Worm (Caenorhabditis elegans): ENCODE results near the gene srh-223.
A peak's percentile ranks its signal among the peaks of the same experiment; 100 is the strongest.

Gene srh-223

ce11 chrIV:4028177-4028576, 46.5 kb downstream of the srh-223 start (continued):
- TF ChIP-seq cebp-1 (GFP tag; IDR thresholded peaks at IDR 0.05) (peak; percentile 33; the same call in 1 of the 2 replicates), cebp-1 (tag; optimal IDR thresholded peaks at IDR 0.05) (peak; percentile 77), F52B5.7 (tag; optimal IDR thresholded peaks at IDR 0.05) (peak; percentile 15), let-607 (tag; optimal IDR thresholded peaks at IDR 0.05) (peak in 1 of 2 experiments; percentile 53), F22D6.2 (tag; optimal IDR thresholded peaks at IDR 0.05) (peak; percentile 17), egrh-3 (GFP tag; IDR thresholded peaks at IDR 0.05) (peak; percentile 97), ztf-26 (tag; optimal IDR thresholded peaks at IDR 0.05) (peak; percentile 73), nfyb-1 (GFP tag; IDR thresholded peaks at IDR 0.05) (peak; percentile 15; the same call in 1 of the 2 replicates), dox-1 (GFP tag; IDR thresholded peaks at IDR 0.05) (peak; percentile 90), gei-17 (GFP tag; optimal IDR thresholded peaks at IDR 0.05) (peak; percentile 16), hmg-1.2 (GFP tag; IDR thresholded peaks at IDR 0.05) (peak; percentile 32; the same call in 1 of the 2 replicates), B0261.1 (tag; optimal IDR thresholded peaks at IDR 0.05) (no peak), madf-10 (tag; optimal IDR thresholded peaks at IDR 0.05) (peak; percentile 45), mcd-1 (GFP tag; IDR thresholded peaks at IDR 0.05) (peak; percentile 64), hmg-20 (GFP tag; IDR thresholded peaks at IDR 0.05) (0 out of 2 replicates have a peak, but pooled peaks have one; percentile 20), egl-18 (GFP tag; IDR thresholded peaks at IDR 0.05) (no peak), dpff-1 (tag; optimal IDR thresholded peaks at IDR 0.05) (peak; percentile 23)

- TF ChIP-seq ztf-6 (GFP tag; IDR thresholded peaks at IDR 0.05): no peak
- TF ChIP-seq cebp-1 (GFP tag; IDR thresholded peaks at IDR 0.05): 0 out of 2 replicates have a peak, but pooled peaks have one; percentile 11
- TF ChIP-seq cebp-1 (tag; optimal IDR thresholded peaks at IDR 0.05): peak; percentile 35
- TF ChIP-seq ztf-22 (GFP tag; optimal IDR thresholded peaks at IDR 0.05): peak; percentile 3
- no peak for TF ChIP-seq akir-1 (GFP tag; optimal IDR thresholded peaks at IDR 0.05)
- peak; percentile 60 for TF ChIP-seq nhr-80 (tag; optimal IDR thresholded peaks at IDR 0.05)
- peak; percentile 57 for TF ChIP-seq dox-1 (GFP tag; IDR thresholded peaks at IDR 0.05)
Observed at ce11 chrIV:4029288-4029687, 47.6 kb downstream of the srh-223 start.

DNA sequence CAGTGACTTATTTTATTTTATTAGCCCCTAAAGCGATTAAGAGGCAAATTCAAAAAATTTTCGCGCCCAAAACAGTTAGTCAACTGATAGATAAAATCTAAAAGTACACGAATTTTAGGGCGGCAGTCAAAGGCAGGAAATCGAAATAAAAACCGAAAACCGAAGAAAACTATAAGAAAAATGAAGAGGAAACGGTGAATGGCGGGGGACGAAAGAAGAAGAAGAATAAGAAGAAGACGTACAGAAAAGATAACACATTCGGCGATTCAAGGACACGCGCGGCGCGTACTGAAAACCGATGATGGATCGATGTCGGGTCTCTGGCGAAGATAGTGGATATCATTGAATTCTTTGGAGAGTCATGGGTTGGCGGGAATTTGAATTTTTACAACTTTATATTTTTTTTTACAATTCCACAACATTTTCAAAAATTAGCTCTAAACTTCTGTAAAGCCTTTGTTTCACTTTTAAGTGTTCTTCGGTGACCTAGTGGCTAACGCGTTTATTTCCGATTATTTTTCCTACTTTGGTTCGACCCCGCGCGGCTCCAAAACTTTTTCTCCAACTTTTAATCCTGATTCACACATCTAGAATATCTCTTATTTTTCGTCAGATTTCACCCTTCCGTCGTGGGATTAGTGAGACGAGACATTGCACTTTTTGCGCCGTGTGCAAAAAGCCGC, 49.4 kb downstream of the srh-223 start:
- peak; percentile 81 for TF ChIP-seq tbp1 (GFP tag; optimal IDR thresholded peaks at IDR 0.05)
- no peak for TF ChIP-seq dox-1 (GFP tag; IDR thresholded peaks at IDR 0.05)
- TF ChIP-seq rpc-1 (optimal IDR thresholded peaks at IDR 0.05): peak; percentile 29
- peak; percentile 71 for TF ChIP-seq rpc-1 (tag; optimal IDR thresholded peaks at IDR 0.05)
- peak; percentile 31 for TF ChIP-seq lin-54 (GFP tag; optimal IDR thresholded peaks at IDR 0.05)
- peak; percentile 47 for TF ChIP-seq B0261.1 (tag; optimal IDR thresholded peaks at IDR 0.05)
- no peak for TF ChIP-seq mxl-1 (tag; optimal IDR thresholded peaks at IDR 0.05)

DNA sequence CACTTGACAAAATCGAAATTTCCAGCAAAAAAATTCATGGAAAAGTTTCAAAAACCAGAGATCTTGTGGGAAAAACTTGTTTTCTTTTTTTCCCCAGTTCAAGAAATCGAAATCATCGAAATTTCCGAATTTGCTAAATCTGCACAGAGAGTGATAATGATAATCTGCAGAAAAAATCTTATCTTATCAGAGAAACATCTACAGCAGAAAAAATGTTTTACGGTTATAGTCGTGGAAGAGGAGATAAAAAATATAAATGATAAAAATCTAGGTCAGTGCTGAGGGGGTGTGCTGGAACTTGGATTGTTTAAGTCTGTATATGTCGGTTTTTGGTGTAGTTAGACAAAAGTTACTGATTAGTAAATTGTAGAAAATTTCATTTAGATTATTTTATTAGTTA, 50.6 kb downstream of the srh-223 start:
- TF ChIP-seq somi-1 (GFP tag; optimal IDR thresholded peaks at IDR 0.05) (no peak), snpc-4 (GFP tag; optimal IDR thresholded peaks at IDR 0.05) (no peak), snpc-4 (tag; optimal IDR thresholded peaks at IDR 0.05) (no peak), lin-26 (GFP tag; IDR thresholded peaks at IDR 0.05) (no peak), ztf-25 (GFP tag; IDR thresholded peaks at IDR 0.05) (no peak)
